Fruit fly (Drosophila melanogaster) whole organism: ENCODE results near the gene Rpt6.
A peak's percentile ranks its signal among the peaks of the same experiment; 100 is the strongest.

Source experiments
- CG8478 ChIP-seq: fragments of >200 bp; optimal IDR thresholded peaks from 2 replicates; lab custom pipeline; 2018; ENCODE audit warnings: inconsistent platforms
- Dll ChIP-seq: fragments of >200 bp; optimal IDR thresholded peaks from 2 replicates; lab custom pipeline; 2017
- EcR ChIP-seq, 2 experiments: fragments of >200 bp; optimal IDR thresholded peaks; 2 replicates each; lab custom pipeline; 2017; ENCODE audit warnings: missing biosample characterization in 2 of 2, missing genetic modification characterization in 2 of 2, missing genetic modification reagents in 2 of 2
- pan ChIP-seq: fragments of >200 bp; optimal IDR thresholded peaks from 2 replicates; lab custom pipeline; 2017
- psq ChIP-seq: fragments of >200 bp; optimal IDR thresholded peaks from 2 replicates; lab custom pipeline; 2017
- usp ChIP-seq: fragments of >200 bp; optimal IDR thresholded peaks from 2 replicates; lab custom pipeline; 2017; ENCODE audit warnings: missing biosample characterization, missing genetic modification characterization, mixed read lengths

Gene Rpt6

dm6 chrX:21351210-21351824, 35.5 kb downstream of the Rpt6 start:
- TF ChIP-seq pan (lab: Kevin White, UChicago) (no peak), EcR (GFP tag; optimal IDR thresholded peaks at IDR 0.05; lab: Kevin White, UChicago) (no peak), CG8478 (peak; percentile 52), psq (lab: Kevin White, UChicago) (no peak), Dll (lab: Kevin White, UChicago) (no peak)

- no peak for TF ChIP-seq CG8478
- TF ChIP-seq Dll (lab: Kevin White, UChicago): no peak
- TF ChIP-seq psq (lab: Kevin White, UChicago): no peak
- TF ChIP-seq EcR (GFP tag; optimal IDR thresholded peaks at IDR 0.05; lab: Kevin White, UChicago): no peak
- no peak for TF ChIP-seq pan (lab: Kevin White, UChicago)
- no peak for TF ChIP-seq usp
These were observed 37.7 kb downstream of the Rpt6 start for dm6 chrX:21353541-21353940.

- TF ChIP-seq pan (lab: Kevin White, UChicago) (no peak), CG8478 (no peak), psq (lab: Kevin White, UChicago) (no peak), Dll (lab: Kevin White, UChicago) (no peak), EcR (GFP tag; optimal IDR thresholded peaks at IDR 0.05; lab: Kevin White, UChicago) (no peak), usp (no peak)
These were observed 42.2 kb downstream of the Rpt6 start, which contains the start of gene Septin1 for dm6 chrX:21357810-21358671. Septin1 (plus strand) TSS chrX:21358286.

dm6 chrX:21362878-21363277, 47.0 kb downstream of the Rpt6 start, which contains the start of the genes bbx and waw:
bbx (plus strand) TSS chrX:21363028.
waw (plus strand) TSS chrX:21363028.
- TF ChIP-seq Dll (lab: Kevin White, UChicago): no peak
- no peak for TF ChIP-seq CG8478
- no peak for TF ChIP-seq pan (lab: Kevin White, UChicago)
- TF ChIP-seq EcR (GFP tag; optimal IDR thresholded peaks at IDR 0.05; lab: Kevin White, UChicago): no peak
- TF ChIP-seq usp: no peak
- TF ChIP-seq psq (lab: Kevin White, UChicago): no peak

- no peak for TF ChIP-seq CG8478
These were observed 49.6 kb downstream of the Rpt6 start for dm6 chrX:21365421-21365820.

- TF ChIP-seq psq (lab: Kevin White, UChicago): no peak
- TF ChIP-seq usp: no peak
- no peak for TF ChIP-seq CG8478
- no peak for TF ChIP-seq EcR (GFP tag; optimal IDR thresholded peaks at IDR 0.05; lab: Kevin White, UChicago)
- no peak for TF ChIP-seq pan (lab: Kevin White, UChicago)
- TF ChIP-seq Dll (lab: Kevin White, UChicago): no peak
These were observed 50.6 kb downstream of the Rpt6 start for dm6 chrX:21366311-21366990.
